Worm (Caenorhabditis elegans) whole organism, young adult: Measurements from ENCODE around the gene ZK616.5.

Experiments used
- lag-1 ChIP-seq: fragments of 200-800 bp; sonication (Bioruptor generic); IDR thresholded peaks from 2 replicates; pipeline ENCODE4 v1.3.6; 2022; ENCODE audit warnings: missing genetic modification reagents, missing genetic modification characterization, missing compliant biosample characterization
- let-526 ChIP-seq: fragments of 200-800 bp; sonication (Bioruptor generic); IDR thresholded peaks from 2 replicates; pipeline ENCODE4 v1.3.6; 2022; ENCODE audit warnings: missing genetic modification reagents, missing genetic modification characterization, missing compliant biosample characterization
- snpc-4 ChIP-seq, 5 experiments: fragments of 150-350 bp in 1 of 5; sonication (generic microtip) in 4 of 5; optimal IDR thresholded peaks; 2 replicates each; lab custom pipeline; 2014 to 2018; ENCODE audit warnings: missing genetic modification characterization in 5 of 5, missing biosample characterization in 3 of 5, antibody characterized with exemption in 2 of 5, mild to moderate bottlenecking in 2 of 5, missing compliant biosample characterization in 2 of 5, missing genotype in 2 of 5, moderate library complexity in 2 of 5, missing genetic modification reagents in 1 of 5

DNA sequence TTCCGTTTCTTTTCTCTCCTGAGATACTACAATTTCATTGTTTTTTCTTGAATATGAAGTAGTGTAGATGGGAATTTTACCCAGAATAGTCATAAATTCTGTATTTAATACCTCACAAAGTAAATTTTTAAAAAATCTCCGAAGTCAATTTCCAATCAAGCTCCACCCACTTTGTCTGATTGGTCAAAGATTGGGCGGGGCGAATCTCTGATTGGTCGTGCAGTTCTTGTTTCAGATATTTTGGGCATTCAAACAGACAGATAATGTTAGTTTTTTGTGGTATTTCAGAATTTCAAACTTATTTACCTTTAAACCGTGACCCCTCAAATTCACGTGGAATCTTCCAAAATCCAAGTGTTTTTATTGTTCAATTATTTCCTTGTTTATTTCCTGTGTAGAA is 31.2 kb upstream of the ZK616.5 start, which contains the start of gene F41H10.5:
- TF ChIP-seq let-526 (GFP tag; lab: Robert Waterston, UW) (no peak), snpc-4 (GFP tag; optimal IDR thresholded peaks at IDR 0.05; lab: Kevin White, UChicago) (no peak), snpc-4 (tag; optimal IDR thresholded peaks at IDR 0.05; lab: Kevin White, UChicago) (no peak), lag-1 (GFP tag; lab: Robert Waterston, UW) (no peak)
